Worm (Caenorhabditis elegans): ENCODE measurements around the gene W02D7.6.

- TF ChIP-seq egl-27 (tag; optimal IDR thresholded peaks at IDR 0.05) (no peak), dmd-8 (GFP tag; IDR thresholded peaks at IDR 0.05) (no peak), ceh-28 (tag; optimal IDR thresholded peaks at IDR 0.05) (no peak), mdl-1 (tag; optimal IDR thresholded peaks at IDR 0.05) (no peak), F49E8.2 (tag; optimal IDR thresholded peaks at IDR 0.05; ENCODE audit: borderline replicate concordance) (no peak), zag-1 (tag; optimal IDR thresholded peaks at IDR 0.05) (no peak), nhr-11 (tag; optimal IDR thresholded peaks at IDR 0.05) (no peak)
Measured at ce11 chrV:8349950-8350349, 48.6 kb upstream of the W02D7.6 start.
